Fruit fly (Drosophila melanogaster): ENCODE results near the gene CG9951.

Gene CG9951

DNA sequence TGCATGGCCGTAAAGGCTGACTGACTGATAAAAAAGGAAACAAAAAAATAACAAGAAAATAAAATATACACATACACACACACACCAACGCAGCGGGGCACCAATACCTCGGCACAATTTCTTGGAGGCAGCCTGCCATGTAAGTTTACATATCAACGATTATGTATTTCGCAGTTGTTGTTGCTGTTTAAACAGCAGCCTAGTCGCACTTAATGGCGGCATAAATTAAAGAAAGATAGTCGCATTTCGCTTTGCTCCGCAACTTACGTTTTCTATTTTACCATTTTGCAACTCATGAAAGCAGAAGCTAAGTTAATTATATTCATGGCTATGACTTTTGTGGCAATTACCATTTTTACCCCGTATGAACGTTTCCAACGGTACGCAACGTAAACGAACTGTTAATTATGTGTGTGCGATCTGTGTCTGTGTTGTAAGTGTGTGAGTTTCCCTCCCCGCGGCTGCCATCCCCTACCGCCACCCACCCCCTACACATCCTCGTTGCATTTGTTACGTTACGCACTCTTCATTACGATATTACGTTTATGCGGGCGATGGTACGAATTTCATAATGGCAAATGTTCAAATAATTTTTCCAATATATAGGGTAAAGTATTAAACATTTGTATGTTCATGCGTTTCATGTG lies 8.5 kb upstream of the CG9951 start:
- no peak for TF ChIP-seq noc (tag; optimal IDR thresholded peaks at IDR 0.05)

DNA sequence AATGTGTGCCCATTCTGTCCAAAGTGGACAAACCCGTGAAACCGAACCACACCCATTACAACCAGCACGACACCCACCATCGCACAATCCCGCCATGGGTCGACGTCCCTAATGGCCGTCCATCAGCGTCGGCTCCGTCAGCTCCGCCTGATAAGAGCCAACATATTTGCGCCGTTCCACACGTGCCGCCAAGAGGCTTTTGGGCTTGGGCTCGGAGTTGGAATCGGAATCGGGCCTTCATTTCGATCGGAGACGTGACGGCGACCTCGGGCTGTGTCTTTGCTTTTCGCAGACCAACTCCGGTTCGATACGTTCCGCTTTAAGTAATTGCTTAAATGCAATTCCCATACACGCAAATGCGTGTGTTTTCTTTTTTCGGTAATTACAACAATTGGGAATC lies 7.7 kb upstream of the CG9951 start:
- TF ChIP-seq noc (tag; optimal IDR thresholded peaks at IDR 0.05) = no peak

DNA sequence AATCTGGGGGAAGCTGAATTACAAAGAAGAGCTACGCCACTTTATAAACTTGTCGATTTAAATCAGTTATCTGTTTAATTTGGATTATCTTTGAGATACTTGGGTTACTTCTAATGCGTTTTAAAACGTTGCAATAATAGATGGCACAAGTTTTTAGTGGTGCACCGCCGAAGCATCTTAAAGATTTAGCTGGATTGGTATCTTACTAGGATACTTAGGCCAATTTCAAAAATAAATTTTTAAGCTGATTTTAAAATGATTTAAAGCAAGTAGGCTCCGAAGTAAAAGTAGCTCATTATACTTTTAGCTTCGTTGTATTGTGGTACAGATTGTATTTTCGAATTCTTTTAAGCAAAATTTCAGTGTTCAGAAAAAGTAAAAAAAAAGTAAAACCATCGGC lies 4.2 kb upstream of the CG9951 start, which contains the start of gene sinah:
TSS of gene sinah (plus strand) at position 301 of the 400 bp plus-strand sequence.
- no peak for TF ChIP-seq noc (tag; optimal IDR thresholded peaks at IDR 0.05)

DNA sequence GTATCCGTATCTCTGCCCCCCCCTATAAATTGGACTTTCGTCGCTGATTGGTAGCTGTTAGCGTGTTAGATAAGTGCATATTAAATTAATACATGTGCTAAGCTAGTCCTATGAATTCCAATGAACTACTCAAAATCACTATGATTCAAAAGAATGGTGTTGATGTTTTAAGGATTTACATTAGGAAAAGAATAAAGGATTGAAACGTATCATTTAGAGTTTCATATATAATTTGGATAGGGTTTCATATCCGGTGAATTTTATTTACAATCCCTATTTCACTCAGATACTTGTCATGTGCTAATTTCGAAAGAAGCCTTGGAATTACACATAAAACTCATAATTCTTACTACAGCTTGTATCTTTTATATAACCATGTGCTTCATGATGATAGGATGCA lies 2.6 kb upstream of the CG9951 start, which contains the start of gene CG13029:
TSS of gene CG13029 (plus strand) at position 301 of the 400 bp plus-strand sequence.
- TF ChIP-seq noc (tag; optimal IDR thresholded peaks at IDR 0.05) = no peak

DNA sequence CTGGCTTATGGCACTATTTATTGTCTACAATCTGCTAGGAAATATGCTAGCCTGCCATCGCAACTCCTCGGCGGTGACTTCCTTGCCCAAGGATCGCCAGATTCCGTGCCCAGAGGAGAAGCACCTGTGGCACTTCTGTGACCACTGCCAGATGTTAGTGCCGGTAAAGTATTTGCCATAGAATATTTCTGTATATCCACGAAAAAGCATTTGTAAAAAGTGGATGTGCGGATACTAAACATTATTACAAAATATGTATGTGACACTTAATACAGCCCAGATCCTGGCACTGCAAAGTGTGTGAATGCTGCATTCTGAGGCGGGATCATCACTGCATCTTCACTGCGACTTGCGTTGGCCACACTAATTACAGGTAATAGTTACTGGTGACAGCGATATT lies 2.1 kb upstream of the CG9951 start:
- TF ChIP-seq noc (tag; optimal IDR thresholded peaks at IDR 0.05) = no peak

DNA sequence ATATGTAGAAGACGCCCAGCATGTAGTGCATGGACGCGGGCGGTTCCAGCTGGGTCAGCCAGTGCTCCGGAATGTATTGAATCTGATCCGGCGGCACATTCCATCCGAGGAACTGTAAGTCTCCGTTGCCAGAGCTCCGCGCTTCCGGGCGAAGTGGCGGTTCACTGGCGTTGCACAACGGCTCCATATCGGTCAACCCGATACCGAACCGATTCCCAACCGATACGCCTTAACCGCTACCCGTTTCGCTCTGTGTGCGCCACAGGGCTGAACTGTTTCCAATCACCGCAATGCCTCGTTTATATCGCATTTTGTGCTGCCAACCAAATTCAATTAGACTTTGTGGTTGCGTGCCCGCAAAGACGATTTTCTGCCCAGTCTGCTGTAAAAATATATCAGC lies 680 bp upstream of the CG9951 start, which contains the start of gene Rh4:
TSS of gene Rh4 (minus strand) at position 234 of the 400 bp plus-strand sequence.
- no peak for TF ChIP-seq noc (tag; optimal IDR thresholded peaks at IDR 0.05)

DNA sequence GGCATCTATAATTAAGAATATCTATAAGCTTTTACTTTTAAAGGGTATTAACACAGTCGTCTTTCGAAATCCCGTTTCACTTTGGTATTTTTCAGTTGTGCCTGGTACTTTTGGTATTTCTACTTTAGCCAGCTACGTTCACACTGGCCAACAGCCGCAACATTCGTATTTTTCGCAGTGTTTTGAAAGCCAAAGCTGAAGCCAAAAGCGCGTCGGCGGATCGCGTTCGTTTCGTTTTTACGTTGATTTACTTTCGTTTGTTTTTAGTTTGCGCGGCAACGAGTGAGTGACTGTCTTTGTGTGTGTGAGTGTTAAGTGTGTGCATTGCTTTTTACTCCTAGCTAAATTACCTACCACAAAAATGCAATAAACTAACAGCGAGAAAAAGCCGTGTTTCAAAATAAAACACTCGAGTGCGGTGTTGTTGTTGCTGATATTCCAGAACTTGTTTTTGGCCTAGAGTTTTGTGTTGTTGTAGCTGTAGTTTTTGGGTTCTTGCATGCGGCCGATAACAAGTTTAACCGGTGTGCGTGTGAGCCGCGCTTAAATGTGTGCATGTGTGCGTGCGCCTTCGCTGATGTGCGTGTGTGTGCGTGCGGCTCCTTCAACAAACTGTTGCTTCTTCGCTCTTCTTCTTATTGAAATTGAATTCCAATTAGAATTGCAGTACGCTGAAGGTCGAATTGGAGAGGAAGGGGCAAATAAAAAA lies 2.3 kb downstream of the CG9951 start, which contains the start of gene Lmpt:
TSS of gene Lmpt (plus strand) at position 173 of the 709 bp plus-strand sequence.
- TF ChIP-seq noc (tag; optimal IDR thresholded peaks at IDR 0.05) = no peak

DNA sequence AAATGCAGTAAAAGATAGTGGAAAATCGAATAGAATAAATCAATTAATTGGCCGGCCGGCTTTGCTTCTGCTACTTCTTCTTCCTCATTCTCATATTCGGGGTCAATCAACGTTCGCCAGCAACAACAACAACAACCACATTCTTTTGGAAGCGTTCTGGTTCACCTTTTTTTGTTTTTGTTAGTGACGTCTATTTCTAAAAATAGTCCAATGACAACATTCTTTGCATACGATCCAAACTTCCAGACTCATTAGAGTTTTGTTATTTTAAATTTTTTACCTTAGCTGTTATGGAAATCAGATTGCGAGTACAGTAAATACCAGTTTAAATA lies 2.8 kb downstream of the CG9951 start:
- TF ChIP-seq noc (tag; optimal IDR thresholded peaks at IDR 0.05) = no peak

DNA sequence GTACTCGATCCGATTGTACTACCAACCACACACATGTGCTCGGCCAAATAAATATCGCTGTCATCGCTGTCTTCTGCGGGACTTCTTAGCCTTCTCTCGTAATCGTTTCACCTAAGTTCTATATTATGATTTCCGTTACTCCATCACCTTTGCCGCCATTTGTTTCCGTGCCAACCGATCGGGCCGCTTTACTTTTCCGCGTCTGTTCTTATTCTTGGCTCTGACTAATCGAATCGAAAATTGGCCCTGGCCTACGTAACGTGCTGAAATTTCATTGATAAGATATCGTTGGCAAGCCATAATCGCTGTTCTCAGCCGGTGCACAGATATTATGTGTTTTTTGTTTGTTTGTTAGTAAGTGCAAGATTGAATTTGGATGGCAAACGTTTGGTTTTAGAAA lies 4.2 kb downstream of the CG9951 start:
- no peak for TF ChIP-seq noc (tag; optimal IDR thresholded peaks at IDR 0.05)

DNA sequence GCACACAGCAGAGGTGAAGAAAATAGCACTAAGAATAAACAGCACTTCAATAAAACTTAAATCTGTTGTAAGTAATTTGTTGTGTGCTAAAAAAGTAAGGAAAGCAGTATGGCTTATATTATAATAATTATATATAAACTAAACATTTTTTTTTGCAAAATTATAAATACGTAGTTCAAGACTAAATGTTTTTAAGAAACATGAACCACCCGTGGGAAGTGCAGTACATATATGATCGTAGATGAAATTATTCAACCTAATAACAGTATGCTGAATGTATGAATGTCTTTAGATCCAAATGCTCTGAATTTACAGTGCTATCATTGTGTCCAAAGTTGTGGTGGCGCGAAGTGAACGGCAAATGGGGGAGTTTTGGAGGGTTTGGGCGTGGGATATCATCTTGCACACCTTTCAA lies 7.8 kb downstream of the CG9951 start:
- no peak for TF ChIP-seq noc (tag; optimal IDR thresholded peaks at IDR 0.05)

DNA sequence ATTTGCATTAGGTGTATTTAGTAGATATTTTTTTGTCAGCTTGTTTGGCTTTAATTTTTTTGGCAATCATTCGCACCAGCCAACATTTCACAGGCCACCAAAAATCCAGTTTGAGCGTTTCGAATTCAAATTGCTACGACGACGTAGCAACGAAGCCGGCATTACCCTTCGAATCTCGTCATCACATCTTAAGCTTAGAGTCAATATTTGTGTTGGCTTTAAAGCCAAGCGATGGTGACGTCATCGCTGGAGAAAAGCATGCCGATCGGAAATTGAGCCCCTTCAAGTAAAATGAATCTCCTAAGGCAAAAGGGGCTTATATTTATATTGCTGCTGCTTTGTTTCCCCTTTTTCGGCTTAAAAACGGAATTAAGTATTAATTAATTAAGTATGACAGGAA lies 8.7 kb downstream of the CG9951 start:
- TF ChIP-seq noc (tag; optimal IDR thresholded peaks at IDR 0.05) = no peak

DNA sequence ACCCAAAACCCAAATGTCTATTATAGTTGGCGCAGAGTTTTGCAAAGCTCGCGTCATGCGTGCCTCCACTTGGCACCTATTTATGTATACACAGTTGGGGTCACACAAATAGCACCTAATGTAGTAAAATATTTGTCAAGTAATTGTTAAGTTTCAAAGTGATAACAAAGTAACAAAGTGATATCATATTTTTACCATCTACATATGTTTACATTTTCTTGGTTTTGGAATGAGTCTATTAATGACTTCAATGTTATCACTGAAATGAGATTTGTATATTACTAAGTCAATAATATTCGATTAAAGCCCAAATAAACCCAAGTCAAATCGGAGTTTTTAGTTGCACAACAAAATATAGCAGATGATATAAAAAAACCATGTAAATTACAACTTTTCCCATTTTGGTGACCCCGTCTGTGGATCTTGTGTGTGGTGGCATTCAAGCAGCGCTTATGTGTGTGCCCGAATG lies 9.6 kb downstream of the CG9951 start:
- TF ChIP-seq noc (tag; optimal IDR thresholded peaks at IDR 0.05) = peak; percentile 87

DNA sequence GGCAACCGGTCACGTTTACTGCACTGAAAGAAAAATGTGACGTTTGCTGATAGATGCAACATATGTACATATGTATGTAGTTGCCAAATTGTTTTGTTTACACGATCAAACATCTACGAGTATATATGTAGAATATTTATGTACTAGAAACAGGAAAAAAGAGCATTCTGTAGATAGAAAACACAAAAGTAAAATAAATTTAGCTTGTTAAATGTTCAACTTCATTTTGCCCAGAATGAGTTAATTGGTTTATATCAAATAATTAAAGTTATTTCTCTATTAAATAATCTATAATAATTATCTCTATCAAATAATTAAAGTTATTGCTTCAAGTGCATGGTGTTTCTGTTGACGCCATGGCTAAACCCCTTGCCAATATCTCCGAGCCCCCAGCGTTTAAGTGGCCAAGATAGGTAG lies 10.2 kb downstream of the CG9951 start:
- no peak for TF ChIP-seq noc (tag; optimal IDR thresholded peaks at IDR 0.05)

DNA sequence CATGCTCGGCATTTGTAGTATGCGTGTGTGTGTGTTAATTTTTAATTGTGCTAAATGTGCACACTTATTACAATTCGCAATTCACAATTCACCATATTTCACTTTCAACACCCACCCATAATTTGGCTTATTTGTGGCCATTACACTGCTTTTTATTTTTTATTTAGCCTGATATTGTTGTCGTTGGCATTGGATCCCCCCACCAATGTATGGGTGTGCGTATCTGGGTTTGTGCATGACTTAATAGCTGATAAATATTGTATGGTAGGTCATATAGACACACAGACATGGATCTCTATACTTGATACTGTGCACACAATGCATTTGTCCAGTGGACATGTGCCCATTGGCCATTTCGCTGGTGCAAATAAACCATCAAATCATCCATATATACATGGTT lies 10.7 kb downstream of the CG9951 start:
- no peak for TF ChIP-seq noc (tag; optimal IDR thresholded peaks at IDR 0.05)

DNA sequence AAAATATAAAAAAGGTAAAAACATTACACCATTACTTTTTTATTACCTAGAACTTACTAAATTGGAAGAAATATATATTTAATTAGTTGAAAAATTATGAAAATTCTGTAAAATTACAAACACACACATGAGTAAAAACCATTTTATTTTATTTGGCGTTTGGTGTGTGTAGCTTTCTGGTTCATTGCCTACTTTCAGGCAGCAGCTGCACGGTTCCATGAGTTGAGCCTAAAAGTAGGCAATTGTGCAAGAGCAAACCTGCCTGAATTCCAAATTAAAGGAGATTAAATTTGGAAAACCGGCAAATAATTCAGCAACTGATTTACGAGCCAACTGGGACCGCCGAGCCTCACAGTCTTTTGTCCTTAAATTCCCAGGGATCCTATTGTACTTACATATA lies 12.5 kb downstream of the CG9951 start:
- no peak for TF ChIP-seq noc (tag; optimal IDR thresholded peaks at IDR 0.05)

DNA sequence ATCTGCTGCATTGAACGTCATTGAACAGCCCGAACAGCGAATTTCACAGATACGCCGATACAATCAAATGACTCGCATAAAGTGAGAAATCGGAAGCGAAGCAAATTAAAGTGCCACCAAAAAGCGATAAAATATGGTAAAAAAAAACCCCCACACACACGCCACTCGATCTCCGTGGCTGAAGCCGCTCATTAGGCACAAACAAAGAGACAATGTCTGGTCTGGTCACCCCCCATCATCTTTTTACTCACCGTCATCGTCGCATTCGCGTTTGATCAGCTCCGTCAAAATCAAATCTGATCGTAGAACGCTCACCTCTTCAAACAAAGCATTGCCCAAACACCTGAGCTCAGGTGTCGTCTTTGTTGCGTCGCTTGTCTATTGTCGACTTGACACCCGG lies 13.0 kb downstream of the CG9951 start:
- no peak for TF ChIP-seq noc (tag; optimal IDR thresholded peaks at IDR 0.05)

DNA sequence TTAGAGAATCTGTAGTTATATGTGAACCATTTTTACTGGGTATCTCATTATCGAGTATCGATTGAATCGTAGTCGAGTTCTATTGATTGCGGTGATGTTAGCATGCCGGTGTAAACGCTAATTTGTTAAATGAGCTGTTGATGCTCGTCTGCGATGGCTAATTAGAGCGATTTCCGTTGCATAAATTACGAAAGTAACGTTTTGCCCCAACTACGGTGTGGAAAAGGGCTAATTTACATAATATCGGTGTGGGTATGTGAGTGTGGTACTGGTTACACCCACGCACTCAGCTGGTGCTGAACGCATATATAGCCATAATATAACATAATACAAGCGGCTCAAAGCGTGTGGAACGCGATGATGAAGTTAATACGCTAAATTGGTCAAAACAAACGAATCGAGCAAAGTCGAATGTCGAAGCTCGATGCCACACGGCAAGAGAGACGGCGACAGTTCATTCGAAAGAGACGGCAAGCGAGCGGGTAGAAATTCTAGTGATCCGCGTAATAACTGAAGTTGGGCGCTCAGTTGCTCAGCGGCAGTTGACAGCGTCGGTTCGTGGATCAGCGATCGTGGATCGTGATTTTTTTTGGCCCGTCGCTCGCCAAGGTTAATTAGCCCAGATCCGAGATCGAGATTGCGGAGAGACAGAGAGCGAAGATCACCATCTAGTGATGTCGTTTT lies 14.0 kb downstream of the CG9951 start, which contains the start of gene CG32170:
TSS of gene CG32170 (plus strand) at position 525 of the 684 bp plus-strand sequence.
- TF ChIP-seq noc (tag; optimal IDR thresholded peaks at IDR 0.05) = no peak
